Worm (Caenorhabditis elegans): ENCODE results near the gene T28B11.1.

Gene T28B11.1

ce11 chrV:10711004-10711403 lies 21.2 kb downstream of the T28B11.1 start:
- TF ChIP-seq fos-1 (tag; optimal IDR thresholded peaks at IDR 0.05), result peak; percentile 20
- TF ChIP-seq nhr-11 (tag; optimal IDR thresholded peaks at IDR 0.05), result no peak

- TF ChIP-seq C34F6.9 (tag; optimal IDR thresholded peaks at IDR 0.05), result no peak
- peak; percentile 85 for TF ChIP-seq nhr-129 (tag; optimal IDR thresholded peaks at IDR 0.05)
Measured at ce11 chrV:10709385-10709784, 22.8 kb downstream of the T28B11.1 start.

- peak; percentile 45 for TF ChIP-seq lin-11 (tag; optimal IDR thresholded peaks at IDR 0.05)
- no peak for TF ChIP-seq mab-5 (tag; optimal IDR thresholded peaks at IDR 0.05)
Measured at ce11 chrV:10708346-10708745, 23.9 kb downstream of the T28B11.1 start.

- peak; percentile 7 for TF ChIP-seq blmp-1 (tag; optimal IDR thresholded peaks at IDR 0.05; ENCODE audit: insufficient read depth)
- no peak for TF ChIP-seq egl-27 (tag; optimal IDR thresholded peaks at IDR 0.05)
Measured at ce11 chrV:10702910-10703309, 29.3 kb downstream of the T28B11.1 start.

ce11 chrV:10702249-10702648 lies 30.0 kb downstream of the T28B11.1 start, which contains the start of gene pph-1:
Gene pph-1, plus strand, starts transcription at chrV:10702549.
- TF ChIP-seq nhr-25 (tag; optimal IDR thresholded peaks at IDR 0.05), result no peak
- no peak for TF ChIP-seq sem-4 (tag; optimal IDR thresholded peaks at IDR 0.05)
- no peak for TF ChIP-seq blmp-1 (tag; optimal IDR thresholded peaks at IDR 0.05; ENCODE audit: insufficient read depth)
- no peak for TF ChIP-seq Y55F3AM.14 (GFP tag; optimal IDR thresholded peaks at IDR 0.05)
- TF ChIP-seq elt-3 (tag; optimal IDR thresholded peaks at IDR 0.05), result no peak
- TF ChIP-seq R02D3.7 (tag; optimal IDR thresholded peaks at IDR 0.05), result no peak
- TF ChIP-seq ztf-1 (GFP tag; conservative IDR thresholded peaks at IDR 0.05), result no peak

ce11 chrV:10699122-10699521 lies 33.1 kb downstream of the T28B11.1 start:
- no peak for TF ChIP-seq dmd-4 (tag; optimal IDR thresholded peaks at IDR 0.05)
- peak; percentile 63 for TF ChIP-seq crh-2 (tag; optimal IDR thresholded peaks at IDR 0.05)

- no peak for TF ChIP-seq sem-4 (tag; optimal IDR thresholded peaks at IDR 0.05)
- no peak for TF ChIP-seq nhr-25 (tag; optimal IDR thresholded peaks at IDR 0.05)
- TF ChIP-seq lin-13 (GFP tag; optimal IDR thresholded peaks at IDR 0.05), result no peak
- no peak for TF ChIP-seq sma-3 (GFP tag; optimal IDR thresholded peaks at IDR 0.05)
- no peak for TF ChIP-seq dmd-4 (tag; optimal IDR thresholded peaks at IDR 0.05)
- TF ChIP-seq unc-62 (GFP tag; optimal IDR thresholded peaks at IDR 0.05), result no peak
- TF ChIP-seq blmp-1 (tag; optimal IDR thresholded peaks at IDR 0.05; ENCODE audit: insufficient read depth), result no peak
Measured at ce11 chrV:10695181-10695580, 37.0 kb downstream of the T28B11.1 start, which contains the start of gene C05A2.4. Gene C05A2.4, plus strand, starts transcription at chrV:10695481.

- TF ChIP-seq unc-62 (GFP tag; optimal IDR thresholded peaks at IDR 0.05), result no peak
- no peak for TF ChIP-seq mbf-1 (tag; optimal IDR thresholded peaks at IDR 0.05)
- TF ChIP-seq lin-11 (tag; optimal IDR thresholded peaks at IDR 0.05), result no peak
- no peak for TF ChIP-seq ztf-1 (GFP tag; conservative IDR thresholded peaks at IDR 0.05)
- TF ChIP-seq sma-9 (GFP tag; optimal IDR thresholded peaks at IDR 0.05), result peak; percentile 86
- TF ChIP-seq sma-9 (tag; optimal IDR thresholded peaks at IDR 0.05), result no peak
- no peak for TF ChIP-seq nhr-129 (tag; optimal IDR thresholded peaks at IDR 0.05)
- no peak for TF ChIP-seq ztf-11 (tag; optimal IDR thresholded peaks at IDR 0.05)
- TF ChIP-seq nhr-21 (tag; optimal IDR thresholded peaks at IDR 0.05), result no peak
- no peak for TF ChIP-seq ama-1 (optimal IDR thresholded peaks at IDR 0.05)
- peak; percentile 95 for TF ChIP-seq fos-1 (tag; optimal IDR thresholded peaks at IDR 0.05)
- TF ChIP-seq nhr-6 (tag; optimal IDR thresholded peaks at IDR 0.05), result no peak
- no peak for TF ChIP-seq lin-39 (tag; optimal IDR thresholded peaks at IDR 0.05)
- no peak for TF ChIP-seq ztf-4 (tag; optimal IDR thresholded peaks at IDR 0.05)
- TF ChIP-seq nhr-10 (tag; optimal IDR thresholded peaks at IDR 0.05), result no peak
- peak; percentile 47 for TF ChIP-seq crh-2 (tag; optimal IDR thresholded peaks at IDR 0.05)
- no peak for TF ChIP-seq skn-1 (tag; optimal IDR thresholded peaks at IDR 0.05)
- peak; percentile 77 for TF ChIP-seq F13H6.1 (tag; optimal IDR thresholded peaks at IDR 0.05)
- TF ChIP-seq mdl-1 (tag; optimal IDR thresholded peaks at IDR 0.05), result no peak
- no peak for TF ChIP-seq sem-4 (tag; optimal IDR thresholded peaks at IDR 0.05)
- no peak for TF ChIP-seq peb-1 (tag; optimal IDR thresholded peaks at IDR 0.05)
- TF ChIP-seq ZK546.5 (tag; optimal IDR thresholded peaks at IDR 0.05), result no peak
- no peak for TF ChIP-seq alr-1 (tag; optimal IDR thresholded peaks at IDR 0.05)
- no peak for TF ChIP-seq sma-3 (GFP tag; optimal IDR thresholded peaks at IDR 0.05)
- TF ChIP-seq snpc-4 (tag; optimal IDR thresholded peaks at IDR 0.05), result no peak
- TF ChIP-seq unc-39 (tag; optimal IDR thresholded peaks at IDR 0.05), result no peak
- no peak for TF ChIP-seq nhr-25 (tag; optimal IDR thresholded peaks at IDR 0.05)
- TF ChIP-seq elt-1 (tag; optimal IDR thresholded peaks at IDR 0.05), result no peak
- peak; percentile 23 for TF ChIP-seq egl-27 (tag; optimal IDR thresholded peaks at IDR 0.05)
- TF ChIP-seq gmeb-1 (tag; optimal IDR thresholded peaks at IDR 0.05), result peak; percentile 46
- no peak for TF ChIP-seq lin-13 (GFP tag; optimal IDR thresholded peaks at IDR 0.05)
Measured at ce11 chrV:10693749-10694148, 38.5 kb downstream of the T28B11.1 start.
